ENCODE assay signal across 2 worm cellular contexts in genomic region chrIV:3570612-3571011, ce11.
TF ChIP-seq lines count a peak whose summit lies in the region.

No protein-coding gene starts in this region.

TF ChIP-seq in whole organism, L4 larva, 104 proteins besides CTCF, POLR2A, EP300 and RAD21:
- no peak for TF ChIP-seq php-3 (GFP tag; IDR thresholded peaks at IDR 0.05; lab: Robert Waterston, UW)
- TF ChIP-seq set-16 (GFP tag; IDR thresholded peaks at IDR 0.05; lab: Robert Waterston, UW) = peak; percentile 69

TF ChIP-seq in whole organism, young adult, 124 proteins besides CTCF, POLR2A, EP300 and RAD21:
- TF ChIP-seq let-607 (tag; optimal IDR thresholded peaks at IDR 0.05; lab: Kevin White, UChicago) (no peak), zfh-2 (GFP tag; conservative IDR thresholded peaks at IDR 0.05; lab: Robert Waterston, UW) (peak; percentile 66), Y79H2A.3 (GFP tag; conservative IDR thresholded peaks at IDR 0.05; lab: Robert Waterston, UW) (no peak), C17E4.6 (GFP tag; IDR thresholded peaks at IDR 0.05; lab: Robert Waterston, UW) (no peak), unc-130 (GFP tag; optimal IDR thresholded peaks at IDR 0.05; lab: Kevin White, UChicago) (no peak)
